Fruit fly (Drosophila melanogaster) whole organism, adult: ENCODE data around the gene pkm.
"Not testable (repeated sequence)": the region's sequence is repeated elsewhere in the genome, so short reads cannot be mapped to it uniquely, and the experiment has no call there.

ENCODE experiments used
- CG11617 ChIP-seq: fragments of 200-800 bp; sonication (Bioruptor generic); optimal IDR thresholded peaks from 2 replicates; lab custom pipeline; 2017; ENCODE audit warnings: mild to moderate bottlenecking, missing biosample characterization, missing genetic modification reagents, missing genetic modification characterization
- CG12768 ChIP-seq: fragments of 200-800 bp; sonication (Bioruptor generic); optimal IDR thresholded peaks from 2 replicates; lab custom pipeline; 2017; ENCODE audit warnings: missing biosample characterization, missing genetic modification characterization, mild to moderate bottlenecking, moderate library complexity, missing genetic modification reagents
- CG14711 ChIP-seq: fragments of 200-800 bp; sonication (Bioruptor generic); optimal IDR thresholded peaks from 2 replicates; lab custom pipeline; 2018; ENCODE audit warnings: missing biosample characterization, mild to moderate bottlenecking, missing genetic modification characterization, moderate library complexity
- CG1620 ChIP-seq: fragments of 200-800 bp; sonication (Bioruptor generic); optimal IDR thresholded peaks from 2 replicates; lab custom pipeline; 2016; ENCODE audit warnings: missing biosample characterization, missing genetic modification characterization
- CG33017 ChIP-seq: fragments of 200-800 bp; sonication (Bioruptor generic); optimal IDR thresholded peaks from 2 replicates; lab custom pipeline; 2018; ENCODE audit warnings: missing biosample characterization, mild to moderate bottlenecking, missing genetic modification characterization, moderate library complexity
- CG5204 ChIP-seq: fragments of 200-800 bp; sonication (Bioruptor generic); optimal IDR thresholded peaks from 2 replicates; lab custom pipeline; 2016; ENCODE audit warnings: missing biosample characterization, missing genetic modification characterization
- CG7045 ChIP-seq: fragments of 200-800 bp; sonication (Bioruptor generic); optimal IDR thresholded peaks from 2 replicates; lab custom pipeline; 2017; ENCODE audit warnings: missing biosample characterization, mild to moderate bottlenecking, missing genetic modification characterization
- CG7101 ChIP-seq: fragments of 200-800 bp; sonication (Bioruptor generic); optimal IDR thresholded peaks from 2 replicates; lab custom pipeline; 2018; ENCODE audit warnings: missing biosample characterization, mild to moderate bottlenecking, missing genetic modification characterization, moderate library complexity
- Clk ChIP-seq: fragments of 200-800 bp; sonication (Bioruptor generic); optimal IDR thresholded peaks from 2 replicates; lab custom pipeline; 2017; ENCODE audit warnings: missing biosample characterization, missing genetic modification characterization
- Crg-1 ChIP-seq: fragments of 200-800 bp; sonication (Bioruptor generic); optimal IDR thresholded peaks from 2 replicates; lab custom pipeline; 2016; ENCODE audit warnings: missing biosample characterization, missing genetic modification characterization
- Hr96 ChIP-seq: fragments of 200-800 bp; sonication (Bioruptor generic); optimal IDR thresholded peaks from 2 replicates; lab custom pipeline; 2016; ENCODE audit warnings: missing biosample characterization, missing genetic modification characterization
- Mnt ChIP-seq: fragments of 200-800 bp; sonication (Bioruptor generic); optimal IDR thresholded peaks from 2 replicates; lab custom pipeline; 2016; ENCODE audit warnings: missing biosample characterization, mild to moderate bottlenecking, missing genetic modification characterization
- bab1 ChIP-seq: fragments of 200-800 bp; sonication (Bioruptor generic); optimal IDR thresholded peaks from 3 replicates; lab custom pipeline; 2019; ENCODE audit warnings: missing biosample characterization, mild to moderate bottlenecking, missing genetic modification characterization, moderate library complexity
- cic ChIP-seq: fragments of 200-800 bp; sonication (Bioruptor generic); optimal IDR thresholded peaks from 2 replicates; lab custom pipeline; 2017; ENCODE audit warnings: missing biosample characterization, mild to moderate bottlenecking, missing genetic modification characterization, moderate library complexity
- cnc ChIP-seq, 2 experiments: fragments of >200 bp; optimal IDR thresholded peaks; 2 replicates each; lab custom pipeline; 2017
- kay ChIP-seq: fragments of 200-800 bp; sonication (Bioruptor generic); peaks from one replicate; lab custom pipeline; 2016; ENCODE audit warnings: missing biosample characterization, missing genetic modification characterization, borderline replicate concordance
- ovo ChIP-seq: fragments of 200-800 bp; sonication (Bioruptor generic); optimal IDR thresholded peaks from 2 replicates; lab custom pipeline; 2016; ENCODE audit warnings: missing biosample characterization, missing genetic modification characterization
- pad ChIP-seq: fragments of 200-800 bp; sonication (Bioruptor generic); optimal IDR thresholded peaks from 3 replicates; lab custom pipeline; 2017; ENCODE audit warnings: missing biosample characterization, missing genetic modification characterization, mild to moderate bottlenecking, moderate library complexity, missing genetic modification reagents
- tj ChIP-seq: fragments of 200-800 bp; sonication (Bioruptor generic); optimal IDR thresholded peaks from 3 replicates; lab custom pipeline; 2017; ENCODE audit warnings: missing biosample characterization, mild to moderate bottlenecking, missing genetic modification characterization, moderate library complexity
- toe ChIP-seq: fragments of 200-800 bp; sonication (Bioruptor generic); optimal IDR thresholded peaks from 2 replicates; lab custom pipeline; 2016; ENCODE audit warnings: missing biosample characterization, missing genetic modification characterization

pkm gene

dm6 chrX:11604094-11604493 lies 20.1 kb upstream of the pkm start, which contains the start of gene CG2533:
TSS of gene CG2533 (minus strand) at chrX:11604194.
- TF ChIP-seq CG1620 (no peak), tj (GFP tag; lab: Kevin White, UChicago) (no peak), CG11617 (no peak), bab1 (GFP tag; lab: Kevin White, UChicago) (no peak), kay (no peak), Crg-1 (GFP tag; lab: Kevin White, UChicago) (no peak), Clk (GFP tag; lab: Kevin White, UChicago) (no peak), Mnt (GFP tag; lab: Kevin White, UChicago) (no peak), CG7045 (no peak), toe (no peak), CG33017 (no peak), CG5204 (GFP tag; lab: Kevin White, UChicago) (no peak), pad (GFP tag; lab: Kevin White, UChicago) (no peak), ovo (GFP tag; lab: Kevin White, UChicago) (no peak), CG7101 (tag; lab: Kevin White, UChicago) (no peak), cnc (optimal IDR thresholded peaks at IDR 0.05; lab: Kevin White, UChicago) (no peak), Hr96 (GFP tag; lab: Kevin White, UChicago) (no peak), cic (GFP tag; lab: Kevin White, UChicago) (no peak), CG12768 (GFP tag; lab: Kevin White, UChicago) (no peak), CG14711 (no peak)

- TF ChIP-seq CG12768 (GFP tag; lab: Kevin White, UChicago) (no peak), toe (no peak), Mnt (GFP tag; lab: Kevin White, UChicago) (no peak), CG14711 (no peak), CG33017 (no peak), tj (GFP tag; lab: Kevin White, UChicago) (peak; percentile 41), kay (peak; percentile 56), CG7045 (no peak)
These were observed 17.4 kb upstream of the pkm start for dm6 chrX:11601408-11601807.

- TF ChIP-seq tj (GFP tag; lab: Kevin White, UChicago) (peak; percentile 98), kay (no peak), bab1 (GFP tag; lab: Kevin White, UChicago) (peak; percentile 31), pad (GFP tag; lab: Kevin White, UChicago) (peak; percentile 84)
These were observed 16.9 kb upstream of the pkm start for dm6 chrX:11600795-11601358.

- TF ChIP-seq CG14711; kay; tj (GFP tag; lab: Kevin White, UChicago): not testable (repeated sequence)
These were observed 15.6 kb upstream of the pkm start, which contains the start of gene rho-4 for dm6 chrX:11599589-11599988. TSS of gene rho-4 (plus strand) at chrX:11599838.

- TF ChIP-seq cic (GFP tag; lab: Kevin White, UChicago): no peak
- no peak for TF ChIP-seq Hr96 (GFP tag; lab: Kevin White, UChicago)
- peak; percentile 31 for TF ChIP-seq Crg-1 (GFP tag; lab: Kevin White, UChicago)
- no peak for TF ChIP-seq kay
- no peak for TF ChIP-seq cnc (optimal IDR thresholded peaks at IDR 0.05; lab: Kevin White, UChicago)
- peak; percentile 58 for TF ChIP-seq CG11617
- TF ChIP-seq Mnt (GFP tag; lab: Kevin White, UChicago): peak; percentile 25
- TF ChIP-seq CG33017: no peak
- no peak for TF ChIP-seq CG12768 (GFP tag; lab: Kevin White, UChicago)
- TF ChIP-seq toe: no peak
- TF ChIP-seq ovo (GFP tag; lab: Kevin White, UChicago): peak; percentile 22
- peak; percentile 32 for TF ChIP-seq tj (GFP tag; lab: Kevin White, UChicago)
- no peak for TF ChIP-seq CG5204 (GFP tag; lab: Kevin White, UChicago)
- TF ChIP-seq bab1 (GFP tag; lab: Kevin White, UChicago): peak; percentile 63
- TF ChIP-seq CG14711: peak; percentile 45
- peak; percentile 15 for TF ChIP-seq pad (GFP tag; lab: Kevin White, UChicago)
- TF ChIP-seq CG7101 (tag; lab: Kevin White, UChicago): peak; percentile 59
- TF ChIP-seq CG7045: no peak
- TF ChIP-seq Clk (GFP tag; lab: Kevin White, UChicago): no peak
- peak; percentile 12 for TF ChIP-seq CG1620
These were observed 3.7 kb downstream of the pkm start, which contains the start of gene nod for dm6 chrX:11580200-11580840. TSS of gene nod (plus strand) at chrX:11580772.

DNA sequence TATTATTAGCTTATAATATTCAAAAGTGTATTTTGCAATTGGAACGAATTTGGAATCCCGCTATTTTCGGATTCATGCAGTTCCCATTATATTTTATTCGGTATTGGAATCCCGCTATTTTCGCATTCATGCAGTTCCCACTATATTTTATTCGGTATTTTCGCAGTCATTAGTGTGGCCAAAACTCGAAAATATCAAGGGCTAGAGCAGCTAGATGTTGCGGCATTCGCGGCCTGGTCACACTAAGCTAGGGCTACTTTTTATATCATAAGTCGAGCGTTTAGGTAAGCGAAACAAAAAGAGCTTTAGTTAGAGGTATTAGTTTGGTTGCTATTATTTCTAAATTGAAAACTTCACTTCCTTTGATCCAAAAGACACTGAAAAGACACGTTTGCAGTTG lies 5.1 kb downstream of the pkm start:
- TF ChIP-seq toe (no peak), CG5204 (GFP tag; lab: Kevin White, UChicago) (no peak)

DNA sequence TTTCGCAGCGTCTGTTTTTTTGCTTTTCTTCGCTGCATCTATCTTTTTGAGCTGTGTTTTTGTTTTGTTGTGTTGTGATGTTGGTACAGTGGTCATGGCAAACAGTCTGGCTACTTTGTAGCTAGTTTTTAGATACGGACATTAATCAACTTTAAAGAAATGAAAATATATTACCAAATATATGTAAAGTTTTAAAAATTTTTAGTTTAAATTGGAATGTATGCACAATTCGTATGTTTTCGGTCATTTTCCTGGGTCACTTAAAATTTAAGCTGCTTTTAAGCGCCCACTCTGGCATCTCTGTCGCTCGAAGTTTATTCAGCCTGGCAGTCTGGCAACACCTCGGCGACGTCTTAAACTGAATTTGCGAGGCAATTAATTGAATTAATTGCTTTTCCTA lies 7.4 kb downstream of the pkm start, which contains the start of gene CG11695:
Gene CG11695 (plus strand): TSS at position 344 of the 400 bp plus-strand sequence.
- TF ChIP-seq tj (GFP tag; lab: Kevin White, UChicago) (peak; percentile 59), CG11617 (peak; percentile 79), toe (no peak), Crg-1 (GFP tag; lab: Kevin White, UChicago) (peak; percentile 42), CG1620 (peak; percentile 81), CG33017 (no peak), CG7045 (peak; percentile 55), Mnt (GFP tag; lab: Kevin White, UChicago) (peak; percentile 77), CG5204 (GFP tag; lab: Kevin White, UChicago) (no peak), ovo (GFP tag; lab: Kevin White, UChicago) (peak; percentile 47), CG12768 (GFP tag; lab: Kevin White, UChicago) (peak; percentile 62), Hr96 (GFP tag; lab: Kevin White, UChicago) (no peak), pad (GFP tag; lab: Kevin White, UChicago) (peak; percentile 68), Clk (GFP tag; lab: Kevin White, UChicago) (no peak), CG7101 (tag; lab: Kevin White, UChicago) (peak; percentile 85), cnc (optimal IDR thresholded peaks at IDR 0.05; lab: Kevin White, UChicago) (no peak), CG14711 (peak; percentile 77), cic (GFP tag; lab: Kevin White, UChicago) (peak; percentile 5), kay (no peak), bab1 (GFP tag; lab: Kevin White, UChicago) (peak; percentile 90)
